Worm (Caenorhabditis elegans): Measurements from ENCODE around the gene ZK1320.11.

DNA sequence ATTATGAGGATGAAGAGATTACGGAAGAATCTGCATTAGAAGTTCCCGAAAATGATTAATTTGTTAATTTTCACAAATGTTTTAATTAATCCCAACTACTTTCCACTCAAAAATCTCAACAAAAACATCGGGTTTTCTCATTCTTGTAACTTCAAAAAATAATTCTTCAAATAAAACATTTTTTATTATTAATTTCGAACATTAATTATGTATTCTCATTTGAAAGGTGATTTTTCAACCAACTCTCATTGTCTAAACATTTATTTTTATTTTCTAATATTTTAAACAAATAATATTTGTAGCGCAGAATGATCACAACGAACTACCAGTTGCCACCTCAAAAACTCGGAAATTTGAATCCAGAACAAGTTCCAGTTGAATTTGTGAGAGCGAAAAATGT lies 3.9 kb downstream of the ZK1320.11 start, which contains the start of gene ZK1320.7:
- TF ChIP-seq him-1 (tag; optimal IDR thresholded peaks at IDR 0.05) (no peak), dao-5 (tag; optimal IDR thresholded peaks at IDR 0.05) (no peak), W03F9.2 (tag; optimal IDR thresholded peaks at IDR 0.05) (no peak)
